Worm (Caenorhabditis elegans) whole organism, late embryonic: Measurements from ENCODE around the gene F18A11.2.
"Not testable (repeated sequence)": the region's sequence is repeated elsewhere in the genome, so short reads cannot be mapped to it uniquely, and the experiment has no call there.

ENCODE experiments used
- C08G9.2 ChIP-seq: sonication (generic microtip); optimal IDR thresholded peaks from 2 replicates; lab custom pipeline; 2016; ENCODE audit warnings: mild to moderate bottlenecking, missing genetic modification characterization, moderate library complexity, missing compliant biosample characterization
- F13H6.1 ChIP-seq: sonication (generic microtip); optimal IDR thresholded peaks from 2 replicates; lab custom pipeline; 2016; ENCODE audit warnings: missing genetic modification characterization, missing compliant biosample characterization
- K02D7.2 ChIP-seq: sonication (generic microtip); optimal IDR thresholded peaks from 2 replicates; lab custom pipeline; 2017; ENCODE audit warnings: mild to moderate bottlenecking, missing genetic modification characterization, missing compliant biosample characterization
- T23F11.4 ChIP-seq: fragments of 200-800 bp; sonication (Bioruptor generic); optimal IDR thresholded peaks from 2 replicates; lab custom pipeline; 2018; ENCODE audit warnings: mild to moderate bottlenecking, missing genetic modification characterization, missing compliant biosample characterization
- Y22D7AL.16 ChIP-seq: sonication (generic microtip); optimal IDR thresholded peaks from 2 replicates; lab custom pipeline; 2016; ENCODE audit warnings: missing genetic modification characterization, missing compliant biosample characterization
- ceh-19 ChIP-seq: fragments of 200-800 bp; sonication (Bioruptor generic); optimal IDR thresholded peaks from 2 replicates; lab custom pipeline; 2018; ENCODE audit warnings: mild to moderate bottlenecking, missing genetic modification characterization, missing compliant biosample characterization
- ceh-22 ChIP-seq: sonication (generic microtip); optimal IDR thresholded peaks from 2 replicates; lab custom pipeline; 2017; ENCODE audit warnings: missing biosample characterization, missing genetic modification characterization
- ceh-24 ChIP-seq: sonication (generic microtip); optimal IDR thresholded peaks from 2 replicates; lab custom pipeline; 2016; ENCODE audit warnings: mild to moderate bottlenecking, missing genetic modification characterization, missing compliant biosample characterization
- ceh-30 ChIP-seq: fragments of 150-350 bp; optimal IDR thresholded peaks from 2 replicates; lab custom pipeline; 2014; ENCODE audit warnings: missing biosample characterization, missing genetic modification characterization
- ceh-45 ChIP-seq: fragments of 200-800 bp; sonication (Bioruptor generic); IDR thresholded peaks from 2 replicates; pipeline ENCODE4 v1.3.6; 2022; ENCODE audit warnings: missing genetic modification reagents, missing genetic modification characterization, missing compliant biosample characterization
- dmd-4 ChIP-seq: sonication (generic microtip); optimal IDR thresholded peaks from 2 replicates; lab custom pipeline; 2016; ENCODE audit warnings: borderline replicate concordance, missing genetic modification characterization, missing compliant biosample characterization
- elt-2 ChIP-seq: sonication (generic microtip); optimal IDR thresholded peaks from 2 replicates; lab custom pipeline; 2016; ENCODE audit warnings: missing genetic modification reagents, missing genetic modification characterization, missing compliant biosample characterization
- elt-4 ChIP-seq: sonication (generic microtip); optimal IDR thresholded peaks from 2 replicates; lab custom pipeline; 2016; ENCODE audit warnings: missing genetic modification characterization, missing compliant biosample characterization
- ets-4 ChIP-seq: sonication (generic microtip); optimal IDR thresholded peaks from 2 replicates; lab custom pipeline; 2016; ENCODE audit warnings: missing genetic modification characterization, missing compliant biosample characterization
- fax-1 ChIP-seq: sonication (generic microtip); optimal IDR thresholded peaks from 2 replicates; lab custom pipeline; 2016; ENCODE audit warnings: missing genotype, missing genetic modification characterization, missing compliant biosample characterization
- fkh-6 ChIP-seq: sonication (generic microtip); optimal IDR thresholded peaks from 2 replicates; lab custom pipeline; 2016; ENCODE audit warnings: missing genetic modification characterization, missing compliant biosample characterization
- hlh-13 ChIP-seq: fragments of 200-800 bp; sonication (Bioruptor generic); optimal IDR thresholded peaks from 2 replicates; lab custom pipeline; 2018; ENCODE audit warnings: mild to moderate bottlenecking, missing genetic modification characterization, missing compliant biosample characterization
- hlh-6 ChIP-seq: sonication (generic microtip); optimal IDR thresholded peaks from 2 replicates; lab custom pipeline; 2016; ENCODE audit warnings: missing genotype, missing genetic modification characterization, missing compliant biosample characterization
- hlh-8 ChIP-seq: sonication (generic microtip); optimal IDR thresholded peaks from 2 replicates; lab custom pipeline; 2016; ENCODE audit warnings: missing genotype, missing genetic modification characterization, missing compliant biosample characterization
- lin-11 ChIP-seq: fragments of 200-800 bp; sonication (Bioruptor generic); optimal IDR thresholded peaks from 2 replicates; lab custom pipeline; 2018; ENCODE audit warnings: mild to moderate bottlenecking, missing genetic modification characterization, missing compliant biosample characterization
- nhr-11 ChIP-seq: fragments of 150-350 bp; optimal IDR thresholded peaks from 2 replicates; lab custom pipeline; 2014; ENCODE audit warnings: missing biosample characterization, missing genetic modification characterization
- odd-2 ChIP-seq: sonication (generic microtip); optimal IDR thresholded peaks from 2 replicates; lab custom pipeline; 2017; ENCODE audit warnings: antibody characterized with exemption, mild to moderate bottlenecking, missing genetic modification characterization, missing compliant biosample characterization
- pha-2 ChIP-seq: sonication (generic microtip); optimal IDR thresholded peaks from 2 replicates; lab custom pipeline; 2017; ENCODE audit warnings: mild to moderate bottlenecking, missing genetic modification characterization, missing compliant biosample characterization
- pha-4 ChIP-seq: fragments of 150-350 bp; optimal IDR thresholded peaks from 2 replicates; lab custom pipeline; 2018; ENCODE audit warnings: missing biosample characterization, missing genetic modification reagents, missing genetic modification characterization
- pqm-1 ChIP-seq: sonication (generic microtip); optimal IDR thresholded peaks from 2 replicates; lab custom pipeline; 2016; ENCODE audit warnings: missing genetic modification characterization, missing compliant biosample characterization
- rnt-1 ChIP-seq: sonication (generic microtip); optimal IDR thresholded peaks from 2 replicates; lab custom pipeline; 2016; ENCODE audit warnings: missing genetic modification characterization, missing compliant biosample characterization
- sdc-2 ChIP-seq: sonication (generic microtip); optimal IDR thresholded peaks from 2 replicates; lab custom pipeline; 2016; ENCODE audit warnings: missing genotype, missing genetic modification characterization, missing compliant biosample characterization
- sox-2 ChIP-seq: fragments of 200-800 bp; sonication (Bioruptor generic); IDR thresholded peaks from 2 replicates; pipeline ENCODE4 v1.3.6; 2022; ENCODE audit warnings: missing genetic modification reagents, missing genetic modification characterization, missing compliant biosample characterization
- syd-9 ChIP-seq: sonication (generic microtip); optimal IDR thresholded peaks from 2 replicates; lab custom pipeline; 2016; ENCODE audit warnings: mild to moderate bottlenecking, missing genetic modification characterization, moderate library complexity, missing compliant biosample characterization
- tbx-2 ChIP-seq: sonication (generic microtip); optimal IDR thresholded peaks from 2 replicates; lab custom pipeline; 2016; ENCODE audit warnings: missing genetic modification characterization, missing compliant biosample characterization
- tbx-7 ChIP-seq: sonication (generic microtip); optimal IDR thresholded peaks from 2 replicates; lab custom pipeline; 2016; ENCODE audit warnings: missing genotype, missing genetic modification characterization, missing compliant biosample characterization
- unc-3 ChIP-seq, 2 experiments: fragments of 200-800 bp in 1 of 2; sonication (Bioruptor generic) in 1 of 2; sonication (generic microtip) in 1 of 2; conservative IDR thresholded peaks in 1 of 2; optimal IDR thresholded peaks in 1 of 2; 2 replicates each; pipeline versions ENCODE4 v1.3.6 to Lab custom; 2016 to 2022; ENCODE audit warnings: missing compliant biosample characterization in 2 of 2, missing genetic modification characterization in 2 of 2, missing genetic modification reagents in 1 of 2
- unc-42 ChIP-seq: sonication (generic microtip); optimal IDR thresholded peaks from 2 replicates; lab custom pipeline; 2016; ENCODE audit warnings: missing genotype, missing genetic modification characterization, missing compliant biosample characterization
- zip-5 ChIP-seq: sonication (generic microtip); optimal IDR thresholded peaks from 2 replicates; lab custom pipeline; 2016; ENCODE audit warnings: missing genetic modification characterization, missing compliant biosample characterization

F18A11.2 gene

ce11 chrII:13031649-13032191, at the start of gene F18A11.2:
Gene F18A11.2 (plus strand): TSS chrII:13031699.
- TF ChIP-seq tbx-7 (tag; lab: Kevin White, UChicago); hlh-13; ceh-19: not testable (repeated sequence)

ce11 chrII:12981980-12982575, 49.4 kb upstream of the F18A11.2 start:
- no peak for TF ChIP-seq rnt-1 (tag; lab: Kevin White, UChicago)
- no peak for TF ChIP-seq fkh-6 (tag; lab: Kevin White, UChicago)
- no peak for TF ChIP-seq unc-42
- no peak for TF ChIP-seq elt-4 (tag; lab: Kevin White, UChicago)
- no peak for TF ChIP-seq pqm-1 (tag; lab: Kevin White, UChicago)
- no peak for TF ChIP-seq lin-11 (tag; lab: Kevin White, UChicago)
- TF ChIP-seq odd-2 = no peak
- TF ChIP-seq tbx-7 (tag; lab: Kevin White, UChicago) = no peak
- no peak for TF ChIP-seq ceh-24
- TF ChIP-seq, all 69 proteins: peak for 0

ce11 chrII:12982830-12983229, 48.7 kb upstream of the F18A11.2 start:
- TF ChIP-seq pha-2 (no peak), elt-2 (tag; lab: Kevin White, UChicago) (peak; percentile 45), zip-5 (no peak), odd-2 (no peak), pha-4 (tag; lab: Kevin White, UChicago) (no peak)

ce11 chrII:12984709-12985108, 46.8 kb upstream of the F18A11.2 start:
- TF ChIP-seq hlh-6 (tag; lab: Kevin White, UChicago) (no peak), ceh-30 (tag; lab: Kevin White, UChicago) (no peak), tbx-2 (no peak), hlh-8 (no peak), hlh-13 (no peak), nhr-11 (tag; lab: Kevin White, UChicago) (no peak), ceh-45 (GFP tag; lab: Robert Waterston, UW) (no peak), ets-4 (tag; lab: Kevin White, UChicago) (no peak), pqm-1 (tag; lab: Kevin White, UChicago) (no peak), C08G9.2 (tag; lab: Kevin White, UChicago) (no peak), fax-1 (tag; lab: Kevin White, UChicago) (no peak), sdc-2 (tag; lab: Kevin White, UChicago) (no peak), unc-3 (GFP tag; conservative IDR thresholded peaks at IDR 0.05; lab: Robert Waterston, UW) (no peak), unc-3 (tag; optimal IDR thresholded peaks at IDR 0.05; lab: Kevin White, UChicago) (no peak)

- TF ChIP-seq fax-1 (tag; lab: Kevin White, UChicago) = no peak
- peak; percentile 39 for TF ChIP-seq tbx-2
These were observed 45.7 kb upstream of the F18A11.2 start for ce11 chrII:12985813-12986212.

ce11 chrII:12987799-12988198, 43.7 kb upstream of the F18A11.2 start:
- TF ChIP-seq hlh-13 (no peak), pha-4 (tag; lab: Kevin White, UChicago) (no peak), syd-9 (no peak), C08G9.2 (tag; lab: Kevin White, UChicago) (no peak), F13H6.1 (tag; lab: Kevin White, UChicago) (no peak), hlh-8 (no peak), sox-2 (GFP tag; lab: Robert Waterston, UW) (no peak), K02D7.2 (tag; lab: Kevin White, UChicago) (no peak), Y22D7AL.16 (tag; lab: Kevin White, UChicago) (no peak), ceh-22 (tag; lab: Kevin White, UChicago) (no peak), tbx-7 (tag; lab: Kevin White, UChicago) (no peak), T23F11.4 (no peak), dmd-4 (tag; lab: Kevin White, UChicago) (no peak), hlh-6 (tag; lab: Kevin White, UChicago) (no peak)
